Worm (Caenorhabditis elegans) whole organism, mixed stage, embryonic: ENCODE measurements around the gene C03B1.6.

ENCODE experiments used
- bed-3 ChIP-seq: fragments of 200-800 bp; sonication (Bioruptor generic); optimal IDR thresholded peaks from 3 replicates; lab custom pipeline; 2018; ENCODE audit warnings: mild to moderate bottlenecking, missing genetic modification characterization, moderate library complexity, missing compliant biosample characterization
- blmp-1 ChIP-seq: fragments of 150-350 bp; optimal IDR thresholded peaks from 2 replicates; lab custom pipeline; 2014; ENCODE audit warnings: missing biosample characterization, missing genetic modification characterization
- ceh-83 ChIP-seq: fragments of 200-800 bp; sonication (Bioruptor generic); optimal IDR thresholded peaks from 2 replicates; lab custom pipeline; 2018; ENCODE audit warnings: mild to moderate bottlenecking, missing genetic modification characterization, missing compliant biosample characterization
- cnd-1 ChIP-seq: fragments of 200-800 bp; sonication (Bioruptor generic); optimal IDR thresholded peaks from 2 replicates; lab custom pipeline; 2018; ENCODE audit warnings: mild to moderate bottlenecking, missing genetic modification characterization, missing compliant biosample characterization
- drap-1 ChIP-seq: fragments of 200-800 bp; sonication (Bioruptor generic); optimal IDR thresholded peaks from 3 replicates; lab custom pipeline; 2018; ENCODE audit warnings: mild to moderate bottlenecking, missing genetic modification characterization, missing compliant biosample characterization
- elt-1 ChIP-seq: sonication (generic microtip); optimal IDR thresholded peaks from 2 replicates; lab custom pipeline; 2017; ENCODE audit warnings: missing genetic modification characterization, mild to moderate bottlenecking, missing compliant biosample characterization, antibody characterized with exemption, moderate library complexity, borderline replicate concordance; ENCODE audit not compliant: insufficient read depth
- elt-3 ChIP-seq: fragments of 150-350 bp; optimal IDR thresholded peaks from 2 replicates; lab custom pipeline; 2014; ENCODE audit warnings: missing biosample characterization, missing genetic modification characterization
- ham-2 ChIP-seq: fragments of 200-800 bp; sonication (Bioruptor generic); optimal IDR thresholded peaks from 2 replicates; lab custom pipeline; 2018; ENCODE audit warnings: mild to moderate bottlenecking, missing genetic modification characterization, missing compliant biosample characterization
- hlh-1 ChIP-seq: fragments of 150-350 bp; optimal IDR thresholded peaks from 2 replicates; lab custom pipeline; 2014; ENCODE audit warnings: missing biosample characterization, missing genetic modification reagents, missing genetic modification characterization
- lin-13 ChIP-seq: fragments of 150-350 bp; optimal IDR thresholded peaks from 2 replicates; lab custom pipeline; 2014; ENCODE audit warnings: missing biosample characterization, missing genetic modification characterization
- lin-32 ChIP-seq: fragments of 200-800 bp; sonication (Bioruptor generic); optimal IDR thresholded peaks from 2 replicates; lab custom pipeline; 2018; ENCODE audit warnings: mild to moderate bottlenecking, missing genetic modification characterization, missing compliant biosample characterization
- lsy-2 ChIP-seq: fragments of 150-350 bp; optimal IDR thresholded peaks from 2 replicates; lab custom pipeline; 2014; ENCODE audit warnings: missing biosample characterization, missing genetic modification characterization
- mab-5 ChIP-seq: fragments of 150-350 bp; optimal IDR thresholded peaks from 2 replicates; lab custom pipeline; 2014; ENCODE audit warnings: missing biosample characterization, missing genetic modification characterization
- mep-1 ChIP-seq: fragments of 150-350 bp; optimal IDR thresholded peaks from 2 replicates; lab custom pipeline; 2017; ENCODE audit warnings: missing biosample characterization, missing genetic modification reagents, missing genetic modification characterization, inconsistent platforms
- mls-2 ChIP-seq: sonication (generic microtip); optimal IDR thresholded peaks from 2 replicates; lab custom pipeline; 2016; ENCODE audit warnings: mild to moderate bottlenecking, missing genetic modification characterization, moderate library complexity, missing compliant biosample characterization
- nhr-2 ChIP-seq: fragments of 150-350 bp; optimal IDR thresholded peaks from 2 replicates; lab custom pipeline; 2014; ENCODE audit warnings: missing biosample characterization, missing genetic modification characterization
- nhr-237 ChIP-seq: fragments of 150-350 bp; optimal IDR thresholded peaks from 2 replicates; lab custom pipeline; 2014; ENCODE audit warnings: missing biosample characterization, missing genetic modification characterization
- nhr-28 ChIP-seq: fragments of 150-350 bp; optimal IDR thresholded peaks from 2 replicates; lab custom pipeline; 2014; ENCODE audit warnings: missing biosample characterization, missing genetic modification characterization
- nhr-76 ChIP-seq: sonication (generic microtip); optimal IDR thresholded peaks from 2 replicates; lab custom pipeline; 2017; ENCODE audit warnings: missing biosample characterization, missing genetic modification characterization
- sem-2 ChIP-seq: fragments of 200-800 bp; sonication (Bioruptor generic); optimal IDR thresholded peaks from 2 replicates; lab custom pipeline; 2018; ENCODE audit warnings: mild to moderate bottlenecking, missing genetic modification characterization, missing compliant biosample characterization
- snpc-4 ChIP-seq: fragments of 150-350 bp; optimal IDR thresholded peaks from 2 replicates; lab custom pipeline; 2014; ENCODE audit warnings: missing biosample characterization, missing genetic modification characterization
- sptf-1 ChIP-seq: sonication (generic microtip); optimal IDR thresholded peaks from 2 replicates; lab custom pipeline; 2017; ENCODE audit warnings: mild to moderate bottlenecking, missing genetic modification characterization, moderate library complexity, missing compliant biosample characterization
- tbx-8 ChIP-seq: fragments of 200-800 bp; sonication (Bioruptor generic); optimal IDR thresholded peaks from 2 replicates; lab custom pipeline; 2018; ENCODE audit warnings: mild to moderate bottlenecking, missing genetic modification characterization, moderate library complexity, missing compliant biosample characterization
- unc-120 ChIP-seq: sonication (generic microtip); optimal IDR thresholded peaks from 2 replicates; lab custom pipeline; 2017; ENCODE audit warnings: missing genetic modification characterization, missing compliant biosample characterization; ENCODE audit not compliant: poor library complexity, severe bottlenecking
- unc-39 ChIP-seq: fragments of 150-350 bp; optimal IDR thresholded peaks from 2 replicates; lab custom pipeline; 2014; ENCODE audit warnings: missing biosample characterization, missing genetic modification characterization
- unc-62 ChIP-seq: fragments of 150-350 bp; optimal IDR thresholded peaks from 2 replicates; lab custom pipeline; 2014; ENCODE audit warnings: missing biosample characterization, missing genetic modification reagents, missing genetic modification characterization
- zip-8 ChIP-seq: fragments of 150-350 bp; optimal IDR thresholded peaks from 2 replicates; lab custom pipeline; 2014; ENCODE audit warnings: missing biosample characterization, missing genetic modification characterization

The C03B1.6 gene

DNA sequence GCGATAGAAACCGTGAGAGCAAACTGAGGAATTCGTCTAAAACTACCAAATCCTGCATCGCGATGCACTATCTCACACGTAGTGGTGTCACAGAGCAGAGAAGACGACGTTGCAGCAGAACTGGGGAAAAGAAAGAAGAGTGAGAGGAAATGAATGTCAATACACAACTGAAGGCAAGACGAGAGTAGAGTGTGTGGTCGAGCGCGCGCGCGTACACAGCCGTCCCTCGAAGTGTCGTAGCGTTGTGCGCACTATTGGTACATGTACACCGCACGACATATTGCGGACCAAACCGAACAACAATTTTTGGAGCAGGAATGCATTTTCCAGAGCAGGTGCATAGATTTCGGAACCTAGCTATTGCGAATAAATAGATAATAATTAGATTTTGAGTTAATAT lies 28.2 kb downstream of the C03B1.6 start (continued):
- TF ChIP-seq mep-1 (tag; lab: Kevin White, UChicago) (peak; percentile 62), cnd-1 (tag; lab: Kevin White, UChicago) (peak; percentile 15), tbx-8 (GFP tag; lab: Kevin White, UChicago) (no peak), sptf-1 (tag; lab: Kevin White, UChicago) (peak; percentile 54), lin-32 (GFP tag; lab: Kevin White, UChicago) (no peak)
- TF ChIP-seq, all 35 proteins: peak for 14

DNA sequence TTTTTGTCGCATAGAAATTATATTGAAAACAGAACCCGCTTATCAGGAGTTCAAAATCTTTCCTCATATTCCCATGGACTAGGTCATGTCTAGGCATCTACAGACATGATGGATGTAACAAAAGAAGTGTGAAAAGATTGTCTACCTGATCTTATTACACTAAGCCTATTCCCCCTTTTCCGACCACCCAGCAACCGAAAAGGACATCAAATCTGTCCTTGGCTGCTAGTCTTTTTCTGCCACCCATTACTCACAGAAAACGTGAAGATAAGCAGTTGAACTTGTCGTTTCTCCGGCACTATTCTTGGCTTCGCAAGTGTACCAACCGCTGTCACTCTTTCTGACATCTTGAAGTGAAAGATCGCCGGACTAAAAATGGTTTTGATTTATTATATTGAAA lies 32.8 kb downstream of the C03B1.6 start:
- TF ChIP-seq ceh-83 (GFP tag; lab: Kevin White, UChicago): no peak
- TF ChIP-seq elt-1: peak; percentile 24
- TF ChIP-seq mls-2 (tag; lab: Kevin White, UChicago): no peak
- peak; percentile 19 for TF ChIP-seq ham-2 (GFP tag; lab: Kevin White, UChicago)
- TF ChIP-seq unc-120: no peak

DNA sequence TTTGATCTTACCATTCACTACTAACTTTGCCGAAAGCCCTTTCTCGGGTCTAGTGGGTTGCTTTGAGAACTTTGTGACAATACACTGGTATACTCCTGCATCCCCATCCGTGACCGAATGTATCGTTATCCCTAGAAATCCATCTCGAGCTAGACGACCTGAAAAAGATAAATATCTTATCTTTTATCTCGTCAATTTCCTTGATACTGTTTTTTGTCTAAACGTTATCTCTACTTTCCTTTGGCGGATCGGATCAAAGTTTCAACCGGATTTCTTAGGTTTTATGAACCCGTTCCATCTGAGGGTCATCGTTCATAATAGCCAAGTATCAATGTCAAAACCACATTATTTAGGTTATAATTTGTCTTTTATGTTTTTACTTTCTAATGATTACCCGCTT lies 34.4 kb downstream of the C03B1.6 start:
- TF ChIP-seq mls-2 (tag; lab: Kevin White, UChicago) (no peak), elt-1 (peak; percentile 90), mep-1 (tag; lab: Kevin White, UChicago) (no peak), sem-2 (no peak)

DNA sequence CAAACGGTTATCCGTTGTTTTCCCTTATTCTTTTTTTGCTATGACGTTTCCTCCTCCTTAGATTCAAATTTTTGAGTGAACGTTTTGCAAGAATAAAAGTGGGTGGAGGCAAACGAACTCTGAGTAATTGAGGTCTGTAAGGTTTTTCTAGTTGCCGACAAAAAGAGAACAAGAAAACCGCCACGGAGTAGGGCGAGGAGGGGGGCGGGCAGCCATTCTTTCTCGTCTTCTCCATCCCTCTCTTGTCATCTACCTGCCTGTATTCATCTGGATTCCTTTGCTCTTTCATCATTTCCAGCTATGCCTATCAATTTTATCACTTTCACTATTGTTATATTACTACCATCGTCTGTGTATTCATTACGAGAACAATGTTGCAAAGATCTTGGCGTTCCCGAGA lies 35.1 kb downstream of the C03B1.6 start, which contains the start of gene igdb-3:
igdb-3 (plus strand) TSS at position 301 of the 400 bp plus-strand sequence.
- TF ChIP-seq zip-8 (tag; lab: Kevin White, UChicago): no peak
- TF ChIP-seq, all 35 proteins: peak for 0

DNA sequence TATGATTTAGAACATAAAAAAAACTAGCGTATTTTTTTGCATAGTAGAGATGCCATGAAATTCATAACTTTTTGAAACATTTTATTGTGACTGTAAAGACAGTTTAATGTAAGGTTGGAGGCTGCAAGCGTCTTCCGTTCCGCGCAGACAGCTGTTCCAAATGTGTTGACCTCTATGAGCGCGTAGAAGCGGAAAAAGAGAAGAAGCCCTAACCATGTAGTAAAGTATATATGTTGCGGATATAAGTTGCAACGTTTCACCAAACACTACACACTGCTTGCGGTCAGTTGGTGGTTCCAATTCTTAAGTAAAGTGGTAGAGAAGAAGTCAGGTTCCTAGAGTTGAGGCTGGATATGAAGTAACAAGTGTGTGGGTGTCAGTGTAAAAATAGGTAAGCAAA lies 38.5 kb downstream of the C03B1.6 start:
- no peak for TF ChIP-seq cnd-1 (tag; lab: Kevin White, UChicago)
- TF ChIP-seq hlh-1 (tag; lab: Kevin White, UChicago): peak; percentile 99

DNA sequence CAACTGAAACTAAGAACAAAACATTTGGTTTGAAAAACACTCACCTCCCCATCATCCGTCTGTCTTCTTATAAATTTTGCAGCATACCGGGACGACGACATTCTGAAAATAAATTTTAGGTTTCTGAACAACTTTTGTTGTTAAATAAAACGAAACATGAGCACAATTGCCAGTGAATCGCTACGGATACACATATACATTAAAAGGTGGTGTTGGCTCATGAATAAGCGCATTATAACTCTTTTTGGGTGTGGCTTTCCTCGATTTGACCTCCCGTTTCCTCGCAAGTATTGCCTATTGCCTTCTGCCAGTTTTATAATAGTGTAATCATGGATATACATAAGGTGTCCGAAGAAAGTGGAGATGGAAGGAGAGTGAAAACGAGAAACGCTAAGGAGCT lies 41.4 kb downstream of the C03B1.6 start, which contains the start of gene igcm-2:
igcm-2 (minus strand) TSS at position 101 of the 400 bp plus-strand sequence.
- TF ChIP-seq snpc-4: no peak

DNA sequence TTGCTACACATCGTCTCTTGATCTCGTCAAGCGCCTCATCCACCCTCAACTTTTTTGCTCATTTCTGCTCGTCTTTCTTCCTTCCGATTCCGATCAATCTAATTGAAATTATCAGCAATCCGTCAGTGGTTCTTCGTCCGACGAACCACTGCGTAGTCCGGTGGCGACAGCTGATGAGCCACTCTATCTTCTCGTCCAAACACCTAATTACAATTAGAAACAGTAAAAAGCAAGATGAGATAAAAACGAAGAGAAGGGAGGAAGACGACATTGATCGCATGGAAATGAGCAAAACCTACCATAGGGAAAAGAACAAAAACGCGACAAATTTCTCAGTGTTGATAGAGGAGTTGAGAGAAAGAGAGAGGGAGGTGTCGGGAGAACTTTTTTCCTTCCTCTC lies 49.3 kb downstream of the C03B1.6 start:
- TF ChIP-seq sptf-1 (tag; lab: Kevin White, UChicago) (no peak), cnd-1 (tag; lab: Kevin White, UChicago) (no peak), bed-3 (GFP tag; lab: Kevin White, UChicago) (no peak), unc-62 (GFP tag; lab: Kevin White, UChicago) (peak; percentile 61), hlh-1 (tag; lab: Kevin White, UChicago) (peak; percentile 79), mab-5 (no peak), zip-8 (tag; lab: Kevin White, UChicago) (no peak), mls-2 (tag; lab: Kevin White, UChicago) (no peak), elt-1 (no peak), drap-1 (GFP tag; lab: Kevin White, UChicago) (no peak), unc-39 (tag; lab: Kevin White, UChicago) (no peak), lsy-2 (no peak), nhr-2 (tag; lab: Kevin White, UChicago) (no peak), sem-2 (no peak), unc-120 (peak; percentile 44), elt-3 (tag; lab: Kevin White, UChicago) (no peak), nhr-76 (tag; lab: Kevin White, UChicago) (no peak), nhr-28 (tag; lab: Kevin White, UChicago) (no peak), blmp-1 (tag; lab: Kevin White, UChicago) (no peak), lin-13 (tag; lab: Kevin White, UChicago) (no peak), nhr-237 (no peak)
